Worm (Caenorhabditis elegans): ENCODE measurements around the gene F58F6.5.

F58F6.5 gene

ce11 chrIV:1309600-1310207 lies 33.8 kb upstream of the F58F6.5 start, which contains the start of the genes ddx-46 and F53H1.4 (continued):
- TF ChIP-seq hlh-12 (tag; optimal IDR thresholded peaks at IDR 0.05) (no peak), lag-1 (GFP tag; IDR thresholded peaks at IDR 0.05) (no peak), unc-130 (GFP tag; optimal IDR thresholded peaks at IDR 0.05) (no peak), F52B5.7 (tag; optimal IDR thresholded peaks at IDR 0.05) (no peak), tbp1 (GFP tag; optimal IDR thresholded peaks at IDR 0.05) (no peak), aptf-3 (GFP tag; IDR thresholded peaks at IDR 0.05) (no peak), K12H6.12 (tag; optimal IDR thresholded peaks at IDR 0.05) (no peak), ceh-27 (GFP tag; optimal IDR thresholded peaks at IDR 0.05) (no peak), attf-5 (GFP tag; optimal IDR thresholded peaks at IDR 0.05) (peak; percentile 16), Y67H2A.10 (GFP tag; conservative IDR thresholded peaks at IDR 0.05) (no peak), hmg-20 (GFP tag; IDR thresholded peaks at IDR 0.05) (no peak), chd-7 (tag; optimal IDR thresholded peaks at IDR 0.05) (no peak), ztf-3 (GFP tag; optimal IDR thresholded peaks at IDR 0.05) (no peak), nhr-80 (tag; optimal IDR thresholded peaks at IDR 0.05) (no peak), dox-1 (GFP tag; IDR thresholded peaks at IDR 0.05) (no peak), rcor-1 (GFP tag; IDR thresholded peaks at IDR 0.05) (no peak), zfh-2 (GFP tag; conservative IDR thresholded peaks at IDR 0.05) (no peak), T07F8.4 (tag; optimal IDR thresholded peaks at IDR 0.05) (no peak), tbx-9 (tag; optimal IDR thresholded peaks at IDR 0.05; ENCODE audit: borderline replicate concordance) (no peak), F49E8.2 (tag; optimal IDR thresholded peaks at IDR 0.05; ENCODE audit: insufficient read depth) (no peak), lsl-1 (GFP tag; optimal IDR thresholded peaks at IDR 0.05) (peak; percentile 3), mel-28 (tag; optimal IDR thresholded peaks at IDR 0.05; ENCODE audit: borderline replicate concordance) (no peak), F33H1.4 (GFP tag; IDR thresholded peaks at IDR 0.05) (no peak), unc-62 (GFP tag; optimal IDR thresholded peaks at IDR 0.05) (no peak)

- peak; percentile 79 for TF ChIP-seq mcd-1 (GFP tag; IDR thresholded peaks at IDR 0.05)
- TF ChIP-seq ztf-3 (GFP tag; optimal IDR thresholded peaks at IDR 0.05) = no peak
- TF ChIP-seq ztf-6 (GFP tag; IDR thresholded peaks at IDR 0.05) = no peak
These were observed 33.1 kb upstream of the F58F6.5 start for ce11 chrIV:1310337-1310736.

- peak; percentile 55 for TF ChIP-seq lin-54 (GFP tag; optimal IDR thresholded peaks at IDR 0.05)
- no peak for TF ChIP-seq egl-44 (GFP tag; IDR thresholded peaks at IDR 0.05)
- TF ChIP-seq T07F8.4 (tag; optimal IDR thresholded peaks at IDR 0.05) = no peak
- peak; percentile 2 for TF ChIP-seq tbp1 (GFP tag; optimal IDR thresholded peaks at IDR 0.05)
- peak; percentile 96 for TF ChIP-seq mcd-1 (GFP tag; IDR thresholded peaks at IDR 0.05)
- peak; percentile 31 for TF ChIP-seq athp-1 (tag; optimal IDR thresholded peaks at IDR 0.05)
- no peak for TF ChIP-seq F37B4.10 (GFP tag; IDR thresholded peaks at IDR 0.05)
- TF ChIP-seq lsl-1 (GFP tag; optimal IDR thresholded peaks at IDR 0.05) = peak; percentile 84
- peak; percentile 28; the same call in 1 of the 2 replicates for TF ChIP-seq madf-8 (GFP tag; conservative IDR thresholded peaks at IDR 0.05)
- TF ChIP-seq ztf-6 (GFP tag; IDR thresholded peaks at IDR 0.05) = no peak
- peak; percentile 88 for TF ChIP-seq hmg-1.2 (GFP tag; IDR thresholded peaks at IDR 0.05)
- TF ChIP-seq xnd-1 (tag; optimal IDR thresholded peaks at IDR 0.05) = peak; percentile 69
- TF ChIP-seq F33H1.4 (GFP tag; IDR thresholded peaks at IDR 0.05) = peak; percentile 45
- no peak for TF ChIP-seq ets-4 (GFP tag; optimal IDR thresholded peaks at IDR 0.05)
- TF ChIP-seq lin-40 (tag; optimal IDR thresholded peaks at IDR 0.05) = no peak
- TF ChIP-seq attf-3 (GFP tag; conservative IDR thresholded peaks at IDR 0.05) = 0 out of 2 replicates have a peak, but pooled peaks have one; percentile 36
- TF ChIP-seq madf-6 (GFP tag; IDR thresholded peaks at IDR 0.05) = peak; percentile 64
These were observed 14.7 kb upstream of the F58F6.5 start, which contains the start of gene F53H1.3 for ce11 chrIV:1328682-1329212. F53H1.3 (plus strand) TSS chrIV:1329162.

Data from whole organism, young adult.